Worm (Caenorhabditis elegans): ENCODE data around the gene oxy-4.

The oxy-4 gene

ce11 chrIII:5105485-5105884 is 53.1 kb downstream of the oxy-4 start:
- TF ChIP-seq pes-1 (GFP tag; IDR thresholded peaks at IDR 0.05) (no peak), ets-7 (tag; optimal IDR thresholded peaks at IDR 0.05) (no peak), ceh-13 (GFP tag; optimal IDR thresholded peaks at IDR 0.05) (no peak), sea-1 (GFP tag; conservative IDR thresholded peaks at IDR 0.05) (no peak), tbx-11 (GFP tag; IDR thresholded peaks at IDR 0.05) (no peak), tbx-37 (GFP tag; conservative IDR thresholded peaks at IDR 0.05) (no peak), flt-1 (GFP tag; IDR thresholded peaks at IDR 0.05) (no peak), F13C5.2 (tag; optimal IDR thresholded peaks at IDR 0.05) (no peak), scrt-1 (GFP tag; IDR thresholded peaks at IDR 0.05) (no peak)
